Fruit fly (Drosophila melanogaster) whole organism, adult: Measurements from ENCODE around the gene CG33521.

Experiments used
- CG11617 ChIP-seq: fragments of 200-800 bp; sonication (Bioruptor generic); optimal IDR thresholded peaks from 2 replicates; lab custom pipeline; 2017; ENCODE audit warnings: mild to moderate bottlenecking, missing biosample characterization, missing genetic modification reagents, missing genetic modification characterization
- CG12768 ChIP-seq: fragments of 200-800 bp; sonication (Bioruptor generic); optimal IDR thresholded peaks from 2 replicates; lab custom pipeline; 2017; ENCODE audit warnings: missing biosample characterization, missing genetic modification characterization, mild to moderate bottlenecking, moderate library complexity, missing genetic modification reagents
- CG14711 ChIP-seq: fragments of 200-800 bp; sonication (Bioruptor generic); optimal IDR thresholded peaks from 2 replicates; lab custom pipeline; 2018; ENCODE audit warnings: missing biosample characterization, mild to moderate bottlenecking, missing genetic modification characterization, moderate library complexity
- Crg-1 ChIP-seq: fragments of 200-800 bp; sonication (Bioruptor generic); optimal IDR thresholded peaks from 2 replicates; lab custom pipeline; 2016; ENCODE audit warnings: missing biosample characterization, missing genetic modification characterization
- Hr96 ChIP-seq: fragments of 200-800 bp; sonication (Bioruptor generic); optimal IDR thresholded peaks from 2 replicates; lab custom pipeline; 2016; ENCODE audit warnings: missing biosample characterization, missing genetic modification characterization
- bab1 ChIP-seq: fragments of 200-800 bp; sonication (Bioruptor generic); optimal IDR thresholded peaks from 3 replicates; lab custom pipeline; 2019; ENCODE audit warnings: missing biosample characterization, mild to moderate bottlenecking, missing genetic modification characterization, moderate library complexity
- cic ChIP-seq: fragments of 200-800 bp; sonication (Bioruptor generic); optimal IDR thresholded peaks from 2 replicates; lab custom pipeline; 2017; ENCODE audit warnings: missing biosample characterization, mild to moderate bottlenecking, missing genetic modification characterization, moderate library complexity
- cnc ChIP-seq, 2 experiments: fragments of >200 bp; optimal IDR thresholded peaks; 2 replicates each; lab custom pipeline; 2017
- pad ChIP-seq: fragments of 200-800 bp; sonication (Bioruptor generic); optimal IDR thresholded peaks from 3 replicates; lab custom pipeline; 2017; ENCODE audit warnings: missing biosample characterization, missing genetic modification characterization, mild to moderate bottlenecking, moderate library complexity, missing genetic modification reagents
- toe ChIP-seq: fragments of 200-800 bp; sonication (Bioruptor generic); optimal IDR thresholded peaks from 2 replicates; lab custom pipeline; 2016; ENCODE audit warnings: missing biosample characterization, missing genetic modification characterization

DNA sequence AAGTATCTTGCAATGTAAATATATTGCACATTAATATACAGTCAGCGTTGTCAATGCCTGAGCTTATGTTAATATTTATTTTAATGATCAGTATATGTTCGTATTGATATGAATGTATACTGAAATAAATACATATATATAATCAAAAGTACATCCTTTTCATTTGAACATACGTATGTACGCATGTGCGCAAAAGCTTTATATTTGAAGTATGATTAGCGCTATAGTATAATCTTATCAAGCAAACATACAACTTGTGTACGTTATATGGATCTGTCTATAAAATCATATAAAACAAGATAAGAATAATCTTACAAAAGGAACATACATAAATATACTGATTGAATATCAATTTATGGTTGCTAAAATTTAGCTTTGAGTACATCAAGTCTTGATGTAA is 13.6 kb downstream of the CG33521 start:
- TF ChIP-seq cic (GFP tag; lab: Kevin White, UChicago) (peak; percentile 26), toe (GFP tag; lab: Kevin White, UChicago) (no peak), bab1 (GFP tag; lab: Kevin White, UChicago) (no peak), CG12768 (GFP tag; lab: Kevin White, UChicago) (no peak), cnc (optimal IDR thresholded peaks at IDR 0.05; lab: Kevin White, UChicago) (no peak), Crg-1 (GFP tag; lab: Kevin White, UChicago) (no peak), CG11617 (no peak), pad (GFP tag; lab: Kevin White, UChicago) (no peak), CG14711 (tag; lab: Kevin White, UChicago) (no peak), Hr96 (GFP tag; lab: Kevin White, UChicago) (no peak)
